Worm (Caenorhabditis elegans) whole organism, L1 larva: ENCODE measurements around the gene sprr-2.
A peak's percentile ranks its signal among the peaks of the same experiment; 100 is the strongest.

Source experiments
- aha-1 ChIP-seq: fragments of 150-350 bp; optimal IDR thresholded peaks from 2 replicates; lab custom pipeline; 2014; ENCODE audit warnings: missing biosample characterization, missing genetic modification characterization
- ama-1 ChIP-seq: fragments of 150-350 bp; optimal IDR thresholded peaks from 2 replicates; lab custom pipeline; 2014
- lin-35 ChIP-seq, 2 experiments: fragments of 150-350 bp; optimal IDR thresholded peaks; 2 replicates each; lab custom pipeline; 2014; ENCODE audit warnings: missing biosample characterization in 2 of 2, missing genetic modification characterization in 2 of 2, missing genetic modification reagents in 2 of 2
- lsy-2 ChIP-seq, 2 experiments: fragments of 150-350 bp; optimal IDR thresholded peaks; 2 replicates each; lab custom pipeline; 2014; ENCODE audit warnings: missing biosample characterization in 2 of 2, missing genetic modification characterization in 2 of 2
- nhr-11 ChIP-seq: fragments of 150-350 bp; optimal IDR thresholded peaks from 2 replicates; lab custom pipeline; 2014; ENCODE audit warnings: missing biosample characterization, missing genetic modification characterization
- nhr-20 ChIP-seq: sonication (generic microtip); optimal IDR thresholded peaks from 2 replicates; lab custom pipeline; 2016; ENCODE audit warnings: mild to moderate bottlenecking, missing genetic modification characterization, missing compliant biosample characterization
- nhr-28 ChIP-seq: fragments of 150-350 bp; optimal IDR thresholded peaks from 2 replicates; lab custom pipeline; 2014; ENCODE audit warnings: missing biosample characterization, missing genetic modification characterization
- nhr-76 ChIP-seq: sonication (generic microtip); optimal IDR thresholded peaks from 2 replicates; lab custom pipeline; 2017; ENCODE audit warnings: missing biosample characterization, missing genetic modification characterization
- nhr-77 ChIP-seq: fragments of 150-350 bp; optimal IDR thresholded peaks from 2 replicates; lab custom pipeline; 2014; ENCODE audit warnings: missing biosample characterization, missing genetic modification characterization
- pqm-1 ChIP-seq: sonication (generic microtip); optimal IDR thresholded peaks from 3 replicates; lab custom pipeline; 2017; ENCODE audit warnings: missing biosample characterization, missing genetic modification characterization
- rnt-1 ChIP-seq: sonication (generic microtip); optimal IDR thresholded peaks from 2 replicates; lab custom pipeline; 2016; ENCODE audit warnings: mild to moderate bottlenecking, missing genetic modification characterization, moderate library complexity, missing compliant biosample characterization
- sptf-1 ChIP-seq: fragments of 150-350 bp; optimal IDR thresholded peaks from 2 replicates; lab custom pipeline; 2014; ENCODE audit warnings: missing biosample characterization, missing genetic modification characterization
- unc-62 ChIP-seq: fragments of 150-350 bp; optimal IDR thresholded peaks from 2 replicates; lab custom pipeline; 2014; ENCODE audit warnings: missing biosample characterization, missing genetic modification reagents, missing genetic modification characterization

ce11 chrX:14813398-14813797 lies 20.2 kb downstream of the sprr-2 start:
- TF ChIP-seq rnt-1 (tag; lab: Kevin White, UChicago) (peak; percentile 87), lsy-2 (tag; optimal IDR thresholded peaks at IDR 0.05; lab: Kevin White, UChicago) (peak; percentile 78 to 79), aha-1 (tag; lab: Kevin White, UChicago) (no peak), sptf-1 (tag; lab: Kevin White, UChicago) (no peak), nhr-77 (peak; percentile 74), lin-35 (GFP tag; optimal IDR thresholded peaks at IDR 0.05; lab: Kevin White, UChicago) (peak; percentile 20 to 80), nhr-76 (tag; lab: Kevin White, UChicago) (no peak), nhr-28 (tag; lab: Kevin White, UChicago) (no peak), nhr-20 (tag; lab: Kevin White, UChicago) (peak; percentile 79), unc-62 (GFP tag; lab: Kevin White, UChicago) (no peak), nhr-11 (tag; lab: Kevin White, UChicago) (peak; percentile 64), ama-1 (lab: Kevin White, UChicago) (no peak), pqm-1 (no peak)
